Fruit fly (Drosophila melanogaster): Measurements from ENCODE around the gene mbf1.

Gene mbf1

DNA sequence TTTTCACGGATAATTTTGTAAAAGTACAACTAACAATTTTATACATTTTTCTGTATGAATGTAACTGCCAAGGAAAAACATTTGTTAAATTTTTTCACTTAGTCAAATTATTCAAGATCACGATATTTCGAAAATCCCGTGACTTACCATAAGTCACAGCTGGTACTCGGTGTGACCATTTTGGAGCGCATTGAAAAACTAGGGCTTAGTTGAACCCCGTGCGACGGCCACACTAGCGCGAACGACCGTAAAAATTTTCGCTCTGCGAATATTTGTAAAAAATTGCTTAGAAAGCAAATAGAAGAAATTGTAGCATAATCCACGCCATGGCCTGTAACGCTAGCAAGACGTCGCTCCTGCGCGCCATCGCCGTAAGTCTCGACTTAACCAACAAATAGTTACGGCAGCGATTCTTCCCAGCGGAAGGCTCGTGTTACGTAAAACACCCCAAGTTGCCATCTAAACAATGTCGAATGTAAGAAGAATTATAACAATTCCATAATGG is 9.9 kb downstream of the mbf1 start, which contains the start of gene UQCR-C2 (continued):
- TF ChIP-seq CG15011 (GFP tag; optimal IDR thresholded peaks at IDR 0.05) (no peak), CG2875 (GFP tag; optimal IDR thresholded peaks at IDR 0.05) (no peak), CG4424 (GFP tag; optimal IDR thresholded peaks at IDR 0.05) (no peak), Max (GFP tag; optimal IDR thresholded peaks at IDR 0.05) (peak; percentile 9), CG13424 (tag; optimal IDR thresholded peaks at IDR 0.05) (peak; percentile 14), CG13287 (GFP tag; IDR thresholded peaks at IDR 0.05; ENCODE audit: partially characterized antibody) (peak; percentile 19; the same call in 1 of the 2 replicates), ken (GFP tag; IDR thresholded peaks at IDR 0.05) (no peak), Doc3 (GFP tag; IDR thresholded peaks at IDR 0.05; ENCODE audit: partially characterized antibody) (peak; percentile 33; the same call in 1 of the 3 replicates), Oli (tag; optimal IDR thresholded peaks at IDR 0.05) (no peak), Fer3 (tag; optimal IDR thresholded peaks at IDR 0.05) (no peak), Hand (GFP tag; optimal IDR thresholded peaks at IDR 0.05) (peak; percentile 3), hb (GFP tag; IDR thresholded peaks at IDR 0.05; ENCODE audit: partially characterized antibody) (no peak), CG6791 (GFP tag; IDR thresholded peaks at IDR 0.05; ENCODE audit: partially characterized antibody) (peak; percentile 19; the same call in 1 of the 3 replicates), en (GFP tag; optimal IDR thresholded peaks at IDR 0.05) (no peak), CG17568 (GFP tag; optimal IDR thresholded peaks at IDR 0.05) (no peak), CG32772 (GFP tag; IDR thresholded peaks at IDR 0.05) (no peak), nom (GFP tag; optimal IDR thresholded peaks at IDR 0.05) (peak; percentile 36), sens-2 (GFP tag; IDR thresholded peaks at IDR 0.05) (no peak), ato (GFP tag; IDR thresholded peaks at IDR 0.05; ENCODE audit: partially characterized antibody) (no peak), zfh2 (GFP tag; optimal IDR thresholded peaks at IDR 0.05) (no peak), org-1 (GFP tag; optimal IDR thresholded peaks at IDR 0.05) (no peak), Neu2 (GFP tag; optimal IDR thresholded peaks at IDR 0.05; ENCODE audit: borderline replicate concordance) (no peak), toy (GFP tag; IDR thresholded peaks at IDR 0.05) (no peak), Ets97D (GFP tag; optimal IDR thresholded peaks at IDR 0.05) (peak; percentile 60), gro (GFP tag; optimal IDR thresholded peaks at IDR 0.05) (peak; percentile 54), Scr (GFP tag; IDR thresholded peaks at IDR 0.05; ENCODE audit: partially characterized antibody) (peak; percentile 25), dmrt11E (tag; optimal IDR thresholded peaks at IDR 0.05) (no peak), bab2 (GFP tag; optimal IDR thresholded peaks at IDR 0.05) (no peak), Ada2b (GFP tag; IDR thresholded peaks at IDR 0.05) (no peak), sr (GFP tag; IDR thresholded peaks at IDR 0.05) (no peak), Sox102F (GFP tag; optimal IDR thresholded peaks at IDR 0.05) (no peak), CG5953 (GFP tag; IDR thresholded peaks at IDR 0.05) (no peak), Nf-YA (GFP tag; IDR thresholded peaks at IDR 0.05) (no peak), rib (GFP tag; IDR thresholded peaks at IDR 0.05) (no peak), ab (GFP tag; optimal IDR thresholded peaks at IDR 0.05) (no peak), CG6654 (GFP tag; optimal IDR thresholded peaks at IDR 0.05) (no peak), CG1602 (GFP tag; optimal IDR thresholded peaks at IDR 0.05) (no peak), cas (GFP tag; IDR thresholded peaks at IDR 0.05) (no peak), Gsc (GFP tag; IDR thresholded peaks at IDR 0.05) (no peak), row (GFP tag; IDR thresholded peaks at IDR 0.05) (peak; percentile 92), CG11696 (GFP tag; IDR thresholded peaks at IDR 0.05) (no peak), Eip74EF (GFP tag; optimal IDR thresholded peaks at IDR 0.05) (no peak), CG2199 (GFP tag; IDR thresholded peaks at IDR 0.05) (no peak), ssp (GFP tag; IDR thresholded peaks at IDR 0.05) (no peak), Dp (GFP tag; optimal IDR thresholded peaks at IDR 0.05) (peak; percentile 64), E2f1 (GFP tag; IDR thresholded peaks at IDR 0.05) (no peak), CG11723 (GFP tag; optimal IDR thresholded peaks at IDR 0.05) (no peak), ash1 (GFP tag; optimal IDR thresholded peaks at IDR 0.05) (no peak), emc (GFP tag; optimal IDR thresholded peaks at IDR 0.05) (no peak), CG8359 (GFP tag; optimal IDR thresholded peaks at IDR 0.05; ENCODE audit: borderline replicate concordance) (no peak)

All from whole organism, embryonic.